Worm (Caenorhabditis elegans) whole organism, midembryonic: ENCODE measurements around the gene F49H6.5.

ENCODE experiments used
- T22C8.4 ChIP-seq: fragments of 200-800 bp; sonication (Bioruptor generic); IDR thresholded peaks from 2 replicates; pipeline ENCODE4 v1.3.6; 2022; ENCODE audit warnings: missing genetic modification characterization, missing compliant biosample characterization
- med-1 ChIP-seq: sonication (generic microtip); optimal IDR thresholded peaks from 2 replicates; lab custom pipeline; 2017; ENCODE audit warnings: missing genetic modification characterization, mild to moderate bottlenecking, missing compliant biosample characterization, antibody characterized with exemption, missing genetic modification reagents; ENCODE audit not compliant: insufficient read depth

DNA sequence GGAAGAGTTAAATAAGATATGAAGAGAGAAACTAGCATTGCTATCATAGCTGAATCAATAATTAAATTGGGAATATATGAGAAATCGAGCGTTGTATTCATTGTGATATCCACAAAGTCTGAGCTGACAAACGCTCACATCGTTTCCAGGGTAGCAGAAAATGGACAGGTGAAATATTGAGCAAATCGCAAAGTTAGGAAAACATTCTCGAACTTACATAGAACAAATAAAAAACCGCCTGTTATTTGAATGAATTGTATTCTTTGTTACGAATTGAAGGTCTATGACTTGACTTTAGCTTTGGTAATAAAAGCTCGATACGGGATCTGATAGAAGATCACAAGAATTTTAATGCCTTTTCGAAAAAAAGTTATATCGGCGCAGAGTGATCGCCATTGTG, 12.8 kb downstream of the F49H6.5 start, which contains the start of gene srz-94:
- TF ChIP-seq T22C8.4 (no peak), med-1 (GFP tag; lab: Kevin White, UChicago) (no peak)
